Worm (Caenorhabditis elegans) whole organism, late embryonic: ENCODE data around the gene C26B9.5.

Source experiments
- F13H6.1 ChIP-seq: sonication (generic microtip); optimal IDR thresholded peaks from 2 replicates; lab custom pipeline; 2016; ENCODE audit warnings: missing genetic modification characterization, missing compliant biosample characterization
- ama-1 ChIP-seq: fragments of 150-350 bp; optimal IDR thresholded peaks from 2 replicates; lab custom pipeline; 2014
- ceh-34 ChIP-seq: sonication (generic microtip); optimal IDR thresholded peaks from 2 replicates; lab custom pipeline; 2016; ENCODE audit warnings: mild to moderate bottlenecking, missing genetic modification characterization, missing compliant biosample characterization
- dmd-4 ChIP-seq: sonication (generic microtip); optimal IDR thresholded peaks from 2 replicates; lab custom pipeline; 2016; ENCODE audit warnings: borderline replicate concordance, missing genetic modification characterization, missing compliant biosample characterization
- pha-2 ChIP-seq: sonication (generic microtip); optimal IDR thresholded peaks from 2 replicates; lab custom pipeline; 2017; ENCODE audit warnings: mild to moderate bottlenecking, missing genetic modification characterization, missing compliant biosample characterization
- tbx-2 ChIP-seq: sonication (generic microtip); optimal IDR thresholded peaks from 2 replicates; lab custom pipeline; 2016; ENCODE audit warnings: missing genetic modification characterization, missing compliant biosample characterization

- TF ChIP-seq ama-1 (no peak), F13H6.1 (tag; lab: Kevin White, UChicago) (no peak), tbx-2 (no peak), pha-2 (tag; lab: Kevin White, UChicago) (no peak), dmd-4 (tag; lab: Kevin White, UChicago) (no peak), ceh-34 (no peak)
These were observed 1.5 kb downstream of the C26B9.5 start for ce11 chrX:5330765-5331164.
